Fruit fly (Drosophila melanogaster): ENCODE data around the gene shop.

shop gene

DNA sequence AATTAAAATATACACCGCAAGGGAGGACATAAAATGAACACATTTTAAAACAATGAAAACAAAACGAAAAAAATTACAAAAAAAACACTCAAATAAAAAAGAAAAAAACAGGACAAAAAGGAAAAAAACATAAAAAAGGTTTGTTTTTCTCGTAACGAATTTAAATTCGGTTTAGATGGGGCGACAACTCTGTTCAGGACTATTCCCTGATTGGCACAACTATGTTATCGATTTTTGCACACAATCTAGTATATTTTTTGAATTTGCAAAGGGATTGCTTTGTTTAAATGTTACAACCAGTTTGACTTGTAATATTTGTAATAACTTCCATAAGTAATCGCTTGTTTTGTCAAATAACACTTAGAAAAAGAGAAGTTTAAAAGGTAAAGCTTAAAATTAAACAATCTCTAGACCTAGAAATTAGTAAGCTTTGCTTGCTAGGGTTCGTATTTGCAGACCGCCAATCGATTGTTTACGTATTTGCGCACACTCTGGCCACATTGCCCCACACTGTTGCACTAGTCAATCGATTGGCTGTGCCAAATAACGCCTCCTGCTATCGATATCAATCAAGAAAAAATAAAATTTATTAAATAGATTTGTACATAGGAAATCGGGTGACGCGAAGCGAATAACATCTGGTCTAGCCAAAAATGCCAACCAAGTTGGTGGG is 35.8 kb upstream of the shop start, which contains the start of gene CG7332 (continued):
- TF ChIP-seq BEAF-32 (GFP tag; optimal IDR thresholded peaks at IDR 0.05) (peak; percentile 72), scrt (GFP tag; optimal IDR thresholded peaks at IDR 0.05) (no peak), CG3281 (GFP tag; optimal IDR thresholded peaks at IDR 0.05) (no peak), CG2120 (GFP tag; optimal IDR thresholded peaks at IDR 0.05) (peak; percentile 15), Oaz (GFP tag; IDR thresholded peaks at IDR 0.05) (no peak), Abd-B (GFP tag; optimal IDR thresholded peaks at IDR 0.05) (no peak), salm (tag; optimal IDR thresholded peaks at IDR 0.05) (no peak), CG3995 (GFP tag; optimal IDR thresholded peaks at IDR 0.05) (no peak), fd64A (GFP tag; optimal IDR thresholded peaks at IDR 0.05) (no peak), chm (GFP tag; IDR thresholded peaks at IDR 0.05) (no peak), lilli (GFP tag; optimal IDR thresholded peaks at IDR 0.05) (peak; percentile 8), CG7372 (GFP tag; IDR thresholded peaks at IDR 0.05) (no peak), Ets97D (GFP tag; optimal IDR thresholded peaks at IDR 0.05) (peak; percentile 14), hb (GFP tag; IDR thresholded peaks at IDR 0.05; ENCODE audit: partially characterized antibody) (peak; percentile 60; the same call in 1 of the 3 replicates), en (GFP tag; optimal IDR thresholded peaks at IDR 0.05) (no peak), pita (GFP tag; optimal IDR thresholded peaks at IDR 0.05) (no peak), slp2 (GFP tag; optimal IDR thresholded peaks at IDR 0.05) (no peak), schlank (tag; optimal IDR thresholded peaks at IDR 0.05) (no peak), org-1 (GFP tag; optimal IDR thresholded peaks at IDR 0.05) (no peak), gsb (GFP tag; IDR thresholded peaks at IDR 0.05) (no peak), bsh (GFP tag; optimal IDR thresholded peaks at IDR 0.05) (no peak), Antp (GFP tag; optimal IDR thresholded peaks at IDR 0.05) (no peak), CG14965 (GFP tag; optimal IDR thresholded peaks at IDR 0.05; ENCODE audit: borderline replicate concordance) (no peak), al (GFP tag; IDR thresholded peaks at IDR 0.05) (no peak), slou (GFP tag; optimal IDR thresholded peaks at IDR 0.05) (no peak), ftz-f1 (GFP tag; optimal IDR thresholded peaks at IDR 0.05) (no peak), CG15073 (GFP tag; optimal IDR thresholded peaks at IDR 0.05) (no peak), CG3838 (GFP tag; optimal IDR thresholded peaks at IDR 0.05) (no peak), sr (GFP tag; IDR thresholded peaks at IDR 0.05) (no peak), CG11093 (GFP tag; IDR thresholded peaks at IDR 0.05) (no peak), CG17612 (GFP tag; IDR thresholded peaks at IDR 0.05) (no peak), unc-4 (GFP tag; IDR thresholded peaks at IDR 0.05; ENCODE audit: partially characterized antibody) (peak; percentile 50; the same call in 1 of the 2 replicates), twi (tag; optimal IDR thresholded peaks at IDR 0.05) (no peak), Mrtf (GFP tag; IDR thresholded peaks at IDR 0.05) (no peak), Ets65A (GFP tag) (no peak), pho (GFP tag; optimal IDR thresholded peaks at IDR 0.05) (no peak), CG6791 (GFP tag; IDR thresholded peaks at IDR 0.05; ENCODE audit: partially characterized antibody) (peak; percentile 80), crol (GFP tag; IDR thresholded peaks at IDR 0.05) (no peak), CG11560 (tag; IDR thresholded peaks at IDR 0.05) (peak; percentile 79; the same call in 2 of the 3 replicates), CG32532 (GFP tag; IDR thresholded peaks at IDR 0.05) (no peak), Dll (GFP tag; IDR thresholded peaks at IDR 0.05; ENCODE audit: partially characterized antibody) (peak; percentile 64; the same call in 1 of the 4 replicates), CG2129 (GFP tag; IDR thresholded peaks at IDR 0.05; ENCODE audit: partially characterized antibody) (0 out of 2 replicates have a peak, but pooled peaks have one; percentile 11), Dref (GFP tag; IDR thresholded peaks at IDR 0.05) (peak; percentile 85), CG3407 (GFP tag; optimal IDR thresholded peaks at IDR 0.05) (no peak), HLHmδ (GFP tag; optimal IDR thresholded peaks at IDR 0.05) (no peak), CG11504 (tag; optimal IDR thresholded peaks at IDR 0.05) (no peak), Bgb (GFP tag; IDR thresholded peaks at IDR 0.05; ENCODE audit: partially characterized antibody) (peak; percentile 66), Fer2 (tag; optimal IDR thresholded peaks at IDR 0.05) (no peak), gro (GFP tag; optimal IDR thresholded peaks at IDR 0.05) (no peak), Dek (tag; optimal IDR thresholded peaks at IDR 0.05) (no peak)
